Worm (Caenorhabditis elegans): ENCODE results near the gene K10B2.4.

The K10B2.4 gene

ce11 chrII:6365237-6365815 is 4.6 kb upstream of the K10B2.4 start, which contains the start of the genes ani-2 and clec-88 (continued):
- TF ChIP-seq cebp-2 (GFP tag; IDR thresholded peaks at IDR 0.05) (no peak), egrh-3 (GFP tag; IDR thresholded peaks at IDR 0.05) (no peak), Y67H2A.10 (GFP tag; conservative IDR thresholded peaks at IDR 0.05) (no peak), hmg-1.2 (GFP tag; IDR thresholded peaks at IDR 0.05) (no peak; the same call in 1 of the 2 replicates), somi-1 (GFP tag; optimal IDR thresholded peaks at IDR 0.05) (no peak), rpc-1 (optimal IDR thresholded peaks at IDR 0.05) (no peak), rpc-1 (tag; optimal IDR thresholded peaks at IDR 0.05) (no peak), B0261.1 (tag; optimal IDR thresholded peaks at IDR 0.05) (no peak), ccch-3 (GFP tag; optimal IDR thresholded peaks at IDR 0.05) (no peak), Y53F4B.3 (GFP tag; IDR thresholded peaks at IDR 0.05) (peak; percentile 16; the same call in 1 of the 2 replicates), tbx-9 (tag; optimal IDR thresholded peaks at IDR 0.05; ENCODE audit: borderline replicate concordance) (no peak), atf-7 (tag; optimal IDR thresholded peaks at IDR 0.05) (no peak), ztf-26 (tag; optimal IDR thresholded peaks at IDR 0.05) (no peak), snpc-1.1 (tag; optimal IDR thresholded peaks at IDR 0.05; ENCODE audit: insufficient read depth) (peak; percentile 0), C06A6.2 (GFP tag; conservative IDR thresholded peaks at IDR 0.05) (no peak), lin-40 (tag; optimal IDR thresholded peaks at IDR 0.05) (no peak), F57C9.4 (tag; optimal IDR thresholded peaks at IDR 0.05) (no peak), nhr-90 (tag; optimal IDR thresholded peaks at IDR 0.05) (no peak), rec-8 (tag; optimal IDR thresholded peaks at IDR 0.05) (no peak), rcor-1 (GFP tag; IDR thresholded peaks at IDR 0.05) (no peak), efl-1 (GFP tag; optimal IDR thresholded peaks at IDR 0.05) (peak; percentile 96), ztf-28 (GFP tag; IDR thresholded peaks at IDR 0.05) (no peak), fkh-3 (tag; optimal IDR thresholded peaks at IDR 0.05) (no peak), lin-54 (GFP tag; optimal IDR thresholded peaks at IDR 0.05) (peak; percentile 49), F37B4.10 (GFP tag; IDR thresholded peaks at IDR 0.05) (no peak), B0336.3 (GFP tag; IDR thresholded peaks at IDR 0.05) (no peak), C17E4.6 (GFP tag; IDR thresholded peaks at IDR 0.05) (no peak), let-607 (tag; optimal IDR thresholded peaks at IDR 0.05) (no peak), Y95B8A.8 (GFP tag; IDR thresholded peaks at IDR 0.05) (0 out of 2 replicates have a peak, but pooled peaks have one; percentile 8), lin-35 (GFP tag; optimal IDR thresholded peaks at IDR 0.05) (peak in 1 of 3 experiments; percentile 29), T26A5.8 (tag; optimal IDR thresholded peaks at IDR 0.05) (no peak), ztf-25 (GFP tag; IDR thresholded peaks at IDR 0.05) (no peak), ceh-27 (GFP tag; optimal IDR thresholded peaks at IDR 0.05) (no peak), xnd-1 (tag; optimal IDR thresholded peaks at IDR 0.05) (peak; percentile 90), F23B12.7 (tag; optimal IDR thresholded peaks at IDR 0.05; ENCODE audit: insufficient read depth) (peak; percentile 73), madf-8 (GFP tag; conservative IDR thresholded peaks at IDR 0.05) (peak; percentile 89), ceh-91 (GFP tag; IDR thresholded peaks at IDR 0.05) (peak; percentile 85), ets-4 (GFP tag; optimal IDR thresholded peaks at IDR 0.05) (no peak), cebp-1 (GFP tag; IDR thresholded peaks at IDR 0.05) (no peak), cebp-1 (tag; optimal IDR thresholded peaks at IDR 0.05) (no peak), hlh-26 (GFP tag; conservative IDR thresholded peaks at IDR 0.05) (no peak), mes-4 (tag; optimal IDR thresholded peaks at IDR 0.05) (no peak), F33H1.4 (GFP tag; IDR thresholded peaks at IDR 0.05) (peak; percentile 96), snpc-3.4 (tag; optimal IDR thresholded peaks at IDR 0.05) (peak; percentile 52), attf-5 (GFP tag; optimal IDR thresholded peaks at IDR 0.05) (no peak), mcd-1 (GFP tag; IDR thresholded peaks at IDR 0.05) (peak; percentile 34; the same call in 1 of the 2 replicates), unc-130 (GFP tag; optimal IDR thresholded peaks at IDR 0.05) (peak; percentile 73), F57A8.1 (GFP tag; optimal IDR thresholded peaks at IDR 0.05) (no peak)
